Worm (Caenorhabditis elegans) whole organism, early embryonic: Measurements from ENCODE around the gene ZK688.1.

Experiments
- B0310.2 ChIP-seq: sonication (generic microtip); optimal IDR thresholded peaks from 2 replicates; lab custom pipeline; 2016; ENCODE audit warnings: mild to moderate bottlenecking, missing genetic modification characterization, missing compliant biosample characterization
- F13C5.2 ChIP-seq: sonication (generic microtip); optimal IDR thresholded peaks from 2 replicates; lab custom pipeline; 2017; ENCODE audit warnings: mild to moderate bottlenecking, missing genetic modification characterization, inconsistent platforms, missing compliant biosample characterization
- aly-1 ChIP-seq: sonication (generic microtip); optimal IDR thresholded peaks from 2 replicates; lab custom pipeline; 2016; ENCODE audit warnings: missing genetic modification characterization, missing compliant biosample characterization
- ama-1 ChIP-seq: fragments of 150-350 bp; optimal IDR thresholded peaks from 2 replicates; lab custom pipeline; 2014
- ceh-13 ChIP-seq: fragments of 200-800 bp; sonication (Bioruptor generic); optimal IDR thresholded peaks from 2 replicates; lab custom pipeline; 2018; ENCODE audit warnings: mild to moderate bottlenecking, missing genetic modification characterization, missing compliant biosample characterization
- ets-7 ChIP-seq: sonication (generic microtip); optimal IDR thresholded peaks from 2 replicates; lab custom pipeline; 2016; ENCODE audit warnings: missing genotype, missing genetic modification characterization, missing compliant biosample characterization
- flt-1 ChIP-seq: fragments of 200-800 bp; sonication (Bioruptor generic); IDR thresholded peaks from 2 replicates; pipeline ENCODE4 v1.3.6; 2022; ENCODE audit warnings: missing genetic modification characterization, missing compliant biosample characterization
- hmbx-1 ChIP-seq: sonication (generic microtip); optimal IDR thresholded peaks from 2 replicates; lab custom pipeline; 2016; ENCODE audit warnings: mild to moderate bottlenecking, missing genetic modification characterization, missing compliant biosample characterization
- hmg-4 ChIP-seq: fragments of 200-800 bp; sonication (Bioruptor generic); optimal IDR thresholded peaks from 2 replicates; lab custom pipeline; 2018; ENCODE audit warnings: mild to moderate bottlenecking, missing genetic modification characterization, missing compliant biosample characterization
- hnd-1 ChIP-seq: sonication (generic microtip); optimal IDR thresholded peaks from 2 replicates; lab custom pipeline; 2016; ENCODE audit warnings: missing genetic modification characterization, missing compliant biosample characterization
- sea-1 ChIP-seq: fragments of 200-800 bp; sonication (Bioruptor generic); conservative IDR thresholded peaks from 2 replicates; pipeline ENCODE4 v1.3.6; 2022; ENCODE audit warnings: missing genetic modification characterization, missing compliant biosample characterization
- tbx-11 ChIP-seq: fragments of 200-800 bp; sonication (Bioruptor generic); IDR thresholded peaks from 2 replicates; pipeline ENCODE4 v1.3.6; 2022; ENCODE audit warnings: missing genetic modification characterization, missing compliant biosample characterization
- tbx-37 ChIP-seq: fragments of 200-800 bp; sonication (Bioruptor generic); conservative IDR thresholded peaks from 2 replicates; pipeline ENCODE4 v1.3.6; 2022; ENCODE audit warnings: missing genetic modification reagents, missing genetic modification characterization, missing compliant biosample characterization
- tra-4 ChIP-seq: sonication (generic microtip); optimal IDR thresholded peaks from 2 replicates; lab custom pipeline; 2017; ENCODE audit warnings: missing genetic modification characterization, missing compliant biosample characterization

- TF ChIP-seq ets-7 (tag; lab: Kevin White, UChicago) (no peak), flt-1 (GFP tag; lab: Robert Waterston, UW) (no peak), tbx-11 (GFP tag; lab: Robert Waterston, UW) (no peak), ama-1 (no peak), B0310.2 (no peak), hnd-1 (tag; lab: Kevin White, UChicago) (no peak), ceh-13 (GFP tag; lab: Kevin White, UChicago) (no peak), tra-4 (tag; lab: Kevin White, UChicago) (no peak), F13C5.2 (no peak), tbx-37 (GFP tag; lab: Robert Waterston, UW) (no peak), sea-1 (no peak), aly-1 (tag; lab: Kevin White, UChicago) (no peak), hmbx-1 (tag; lab: Kevin White, UChicago) (no peak), hmg-4 (no peak)
Observed at ce11 chrIII:7866189-7866588, 43.2 kb upstream of the ZK688.1 start, which contains the start of gene cup-4.
